Fruit fly (Drosophila melanogaster): Measurements from ENCODE around the gene abd-A.
A peak's percentile ranks its signal among the peaks of the same experiment; 100 is the strongest.

Gene abd-A

dm6 chr3R:16837583-16838198 is 7.8 kb upstream of the abd-A start (continued):
- peak; percentile 40 for TF ChIP-seq Max (GFP tag; optimal IDR thresholded peaks at IDR 0.05)
- TF ChIP-seq CG34376 (GFP tag; optimal IDR thresholded peaks at IDR 0.05) = no peak
- no peak for TF ChIP-seq CG13287 (GFP tag; IDR thresholded peaks at IDR 0.05; ENCODE audit: partially characterized antibody)
- no peak for TF ChIP-seq YL-1 (GFP tag; optimal IDR thresholded peaks at IDR 0.05)
- TF ChIP-seq Six4 (GFP tag; optimal IDR thresholded peaks at IDR 0.05) = peak; percentile 3
- peak; percentile 51 for TF ChIP-seq Sox100B (GFP tag; optimal IDR thresholded peaks at IDR 0.05)
- TF ChIP-seq pum (GFP tag; optimal IDR thresholded peaks at IDR 0.05) = no peak
- no peak for TF ChIP-seq Mad (GFP tag; optimal IDR thresholded peaks at IDR 0.05)
- TF ChIP-seq CG6854 (GFP tag; optimal IDR thresholded peaks at IDR 0.05) = no peak
- peak; percentile 73 for TF ChIP-seq CG11504 (tag; optimal IDR thresholded peaks at IDR 0.05)
- no peak for TF ChIP-seq eyg (GFP tag; optimal IDR thresholded peaks at IDR 0.05)
- TF ChIP-seq CG6654 (GFP tag; optimal IDR thresholded peaks at IDR 0.05) = no peak
- TF ChIP-seq CG33557 (GFP tag; optimal IDR thresholded peaks at IDR 0.05) = peak; percentile 52
- no peak for TF ChIP-seq CG6175 (GFP tag; IDR thresholded peaks at IDR 0.05)
- no peak for TF ChIP-seq CG14050 (GFP tag; IDR thresholded peaks at IDR 0.05)
- TF ChIP-seq Hr39 (optimal IDR thresholded peaks at IDR 0.05) = no peak
- no peak for TF ChIP-seq ken (GFP tag; IDR thresholded peaks at IDR 0.05)
- no peak for TF ChIP-seq nau (GFP tag; optimal IDR thresholded peaks at IDR 0.05)
- no peak for TF ChIP-seq Dip2 (GFP tag; IDR thresholded peaks at IDR 0.05)
- TF ChIP-seq ro (GFP tag; IDR thresholded peaks at IDR 0.05) = no peak
- TF ChIP-seq Dip3 (GFP tag; optimal IDR thresholded peaks at IDR 0.05) = no peak
- TF ChIP-seq sens-2 (GFP tag; IDR thresholded peaks at IDR 0.05) = 0 out of 2 replicates have a peak, but pooled peaks have one; percentile 34
- no peak for TF ChIP-seq gt (GFP tag; IDR thresholded peaks at IDR 0.05)
- TF ChIP-seq CG12942 (GFP tag; optimal IDR thresholded peaks at IDR 0.05) = no peak
- no peak for TF ChIP-seq h (optimal IDR thresholded peaks at IDR 0.05)
- TF ChIP-seq Lhr (GFP tag; optimal IDR thresholded peaks at IDR 0.05) = peak; percentile 6
- TF ChIP-seq Jarid2 (GFP tag; optimal IDR thresholded peaks at IDR 0.05) = no peak
- peak; percentile 41 for TF ChIP-seq CG7271 (tag; optimal IDR thresholded peaks at IDR 0.05)
- peak; percentile 18 for TF ChIP-seq CG10147 (GFP tag; optimal IDR thresholded peaks at IDR 0.05)
- TF ChIP-seq tap (tag; optimal IDR thresholded peaks at IDR 0.05) = peak; percentile 56
- peak; percentile 34 for TF ChIP-seq CG12104 (GFP tag; optimal IDR thresholded peaks at IDR 0.05)
- no peak; the same call in 1 of the 2 replicates for TF ChIP-seq slbo (GFP tag; IDR thresholded peaks at IDR 0.05)
- no peak for TF ChIP-seq CG9817 (tag; optimal IDR thresholded peaks at IDR 0.05)
- peak; percentile 46; the same call in 1 of the 2 replicates for TF ChIP-seq CG1024 (GFP tag; IDR thresholded peaks at IDR 0.05)
- TF ChIP-seq CG11696 (GFP tag; IDR thresholded peaks at IDR 0.05) = no peak
- TF ChIP-seq jigr1 (GFP tag; IDR thresholded peaks at IDR 0.05) = no peak
- no peak for TF ChIP-seq amos (GFP tag; IDR thresholded peaks at IDR 0.05; ENCODE audit: partially characterized antibody)
- TF ChIP-seq phol (tag; optimal IDR thresholded peaks at IDR 0.05) = peak; percentile 72
- TF ChIP-seq tna (GFP tag; IDR thresholded peaks at IDR 0.05; ENCODE audit: partially characterized antibody) = no peak
- TF ChIP-seq sr (GFP tag; IDR thresholded peaks at IDR 0.05) = no peak
- peak; percentile 49; the same call in 2 of the 3 replicates for TF ChIP-seq croc (GFP tag; conservative IDR thresholded peaks at IDR 0.05)
- TF ChIP-seq Bteb2 (GFP tag; optimal IDR thresholded peaks at IDR 0.05) = no peak
- TF ChIP-seq PHDP (tag; optimal IDR thresholded peaks at IDR 0.05) = peak; percentile 51
- peak; percentile 74 for TF ChIP-seq CG2678 (tag; optimal IDR thresholded peaks at IDR 0.05)
- TF ChIP-seq mirr (GFP tag; optimal IDR thresholded peaks at IDR 0.05) = no peak
- no peak for TF ChIP-seq CG4282 (GFP tag; optimal IDR thresholded peaks at IDR 0.05)
- peak; percentile 3 for TF ChIP-seq CG5180 (GFP tag; optimal IDR thresholded peaks at IDR 0.05)
- TF ChIP-seq MBD-R2 (GFP tag; IDR thresholded peaks at IDR 0.05) = no peak
- peak; percentile 25 for TF ChIP-seq tio (GFP tag; optimal IDR thresholded peaks at IDR 0.05)
- TF ChIP-seq fru (optimal IDR thresholded peaks at IDR 0.05) = no peak
- no peak for TF ChIP-seq CG31388 (GFP tag; optimal IDR thresholded peaks at IDR 0.05)
- no peak for TF ChIP-seq CG3847 (GFP tag; IDR thresholded peaks at IDR 0.05)
